Worm (Caenorhabditis elegans) whole organism, mixed stage, embryonic: ENCODE data around the gene T16A1.2.

Experiments
- blmp-1 ChIP-seq: fragments of 150-350 bp; optimal IDR thresholded peaks from 2 replicates; lab custom pipeline; 2014; ENCODE audit warnings: missing biosample characterization, missing genetic modification characterization
- lsy-2 ChIP-seq: fragments of 150-350 bp; optimal IDR thresholded peaks from 2 replicates; lab custom pipeline; 2014; ENCODE audit warnings: missing biosample characterization, missing genetic modification characterization
- pha-4 ChIP-seq: fragments of 150-350 bp; optimal IDR thresholded peaks from 2 replicates; lab custom pipeline; 2018; ENCODE audit warnings: missing biosample characterization, missing genetic modification reagents, missing genetic modification characterization
- unc-39 ChIP-seq: fragments of 150-350 bp; optimal IDR thresholded peaks from 2 replicates; lab custom pipeline; 2014; ENCODE audit warnings: missing biosample characterization, missing genetic modification characterization

DNA sequence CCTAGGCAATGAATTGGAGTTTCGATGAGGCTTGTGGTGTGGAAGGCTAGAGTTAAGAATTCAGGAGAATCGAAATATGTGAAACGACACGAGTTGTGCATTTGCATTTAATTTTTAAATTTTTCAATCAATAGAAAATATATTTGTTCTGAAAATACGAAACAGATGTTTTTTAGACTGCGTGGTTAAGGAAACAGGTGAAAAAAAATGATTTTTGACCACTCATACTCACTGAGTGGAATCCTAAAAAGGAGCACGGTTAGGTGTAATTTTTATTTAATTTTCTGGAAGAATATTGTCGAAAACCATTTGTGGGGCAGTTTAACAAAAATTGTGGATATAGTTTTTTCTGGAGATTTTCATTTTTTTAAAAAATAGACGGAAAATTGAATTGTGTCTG lies 21.4 kb downstream of the T16A1.2 start, which contains the start of gene srh-195:
- no peak for TF ChIP-seq pha-4
- no peak for TF ChIP-seq lsy-2 (tag; lab: Kevin White, UChicago)
- TF ChIP-seq unc-39 (tag; lab: Kevin White, UChicago) = no peak
- TF ChIP-seq blmp-1 (tag; lab: Kevin White, UChicago) = no peak
